Fruit fly (Drosophila melanogaster) whole organism, embryonic: ENCODE results near the gene CG31230.

Experiments
- Aef1 ChIP-seq: fragments of 200-800 bp; sonication (Bioruptor generic); IDR thresholded peaks from 3 replicates; pipeline ENCODE4 v1.3.6; 2022; ENCODE audit warnings: missing biosample characterization, missing genetic modification characterization
- CG1024 ChIP-seq: fragments of 200-800 bp; sonication (Bioruptor generic); IDR thresholded peaks from 2 replicates; pipeline ENCODE4 v1.3.6; 2022; ENCODE audit warnings: missing biosample characterization, missing genetic modification characterization
- CG11504 ChIP-seq: fragments of 200-800 bp; sonication (Bioruptor generic); optimal IDR thresholded peaks from 3 replicates; lab custom pipeline; 2019; ENCODE audit warnings: missing biosample characterization, mild to moderate bottlenecking, missing genetic modification characterization, moderate library complexity
- CG12155 ChIP-seq: fragments of 200-800 bp; sonication (Bioruptor generic); optimal IDR thresholded peaks from 3 replicates; lab custom pipeline; 2016; ENCODE audit warnings: missing biosample characterization, missing genetic modification characterization
- CG1603 ChIP-seq: fragments of 200-800 bp; sonication (Bioruptor generic); optimal IDR thresholded peaks from 2 replicates; lab custom pipeline; 2019; ENCODE audit warnings: missing biosample characterization, mild to moderate bottlenecking, missing genetic modification characterization, moderate library complexity
- CG18476 ChIP-seq: fragments of 200-800 bp; sonication (Bioruptor generic); optimal IDR thresholded peaks from 2 replicates; lab custom pipeline; 2016; ENCODE audit warnings: missing biosample characterization, mild to moderate bottlenecking, missing genetic modification characterization
- CG18619 ChIP-seq: fragments of 200-800 bp; sonication (Bioruptor generic); optimal IDR thresholded peaks from 3 replicates; lab custom pipeline; 2017; ENCODE audit warnings: missing biosample characterization, mild to moderate bottlenecking, missing genetic modification characterization
- CG2120 ChIP-seq: fragments of 200-800 bp; sonication (Bioruptor generic); optimal IDR thresholded peaks from 3 replicates; lab custom pipeline; 2016; ENCODE audit warnings: missing biosample characterization, missing genetic modification characterization
- CG31224 ChIP-seq: fragments of 200-800 bp; sonication (Bioruptor generic); IDR thresholded peaks from 2 replicates; pipeline ENCODE4 v1.3.6; 2022; ENCODE audit warnings: missing biosample characterization, missing genetic modification characterization
- CG42726 ChIP-seq: fragments of 200-800 bp; sonication (Bioruptor generic); IDR thresholded peaks from 2 replicates; pipeline ENCODE4 v1.3.6; 2022; ENCODE audit warnings: missing biosample characterization, missing genetic modification characterization; ENCODE audit not compliant: partially characterized antibody
- CG6854 ChIP-seq: fragments of 200-800 bp; sonication (Bioruptor generic); optimal IDR thresholded peaks from 3 replicates; lab custom pipeline; 2017; ENCODE audit warnings: missing biosample characterization, mild to moderate bottlenecking, missing genetic modification characterization
- CG7357 ChIP-seq: fragments of 200-800 bp; sonication (Bioruptor generic); IDR thresholded peaks from 3 replicates; pipeline ENCODE4 v1.3.6; 2022; ENCODE audit warnings: missing biosample characterization, missing genetic modification characterization
- CG8388 ChIP-seq: fragments of 200-800 bp; sonication (Bioruptor generic); optimal IDR thresholded peaks from 2 replicates; lab custom pipeline; 2019; ENCODE audit warnings: missing biosample characterization, mild to moderate bottlenecking, missing genetic modification characterization, moderate library complexity
- CG8478 ChIP-seq: fragments of >200 bp; optimal IDR thresholded peaks from 2 replicates; lab custom pipeline; 2018
- CG9797 ChIP-seq: fragments of 200-800 bp; sonication (Bioruptor generic); optimal IDR thresholded peaks from 3 replicates; lab custom pipeline; 2018; ENCODE audit warnings: missing biosample characterization, mild to moderate bottlenecking, missing genetic modification characterization
- CrebB ChIP-seq: fragments of 200-800 bp; sonication (Bioruptor generic); optimal IDR thresholded peaks from 3 replicates; lab custom pipeline; 2018; ENCODE audit warnings: missing biosample characterization, mild to moderate bottlenecking, missing genetic modification characterization
- D19B ChIP-seq: fragments of 200-800 bp; sonication (Bioruptor generic); optimal IDR thresholded peaks from 2 replicates; lab custom pipeline; 2017; ENCODE audit warnings: missing biosample characterization, mild to moderate bottlenecking, missing genetic modification characterization
- Dp ChIP-seq: fragments of 200-800 bp; sonication (Bioruptor generic); optimal IDR thresholded peaks from 2 replicates; lab custom pipeline; 2018; ENCODE audit warnings: missing biosample characterization, mild to moderate bottlenecking, missing genetic modification characterization, moderate library complexity
- E2f2 ChIP-seq: fragments of 200-800 bp; sonication (Bioruptor generic); IDR thresholded peaks from 2 replicates; pipeline ENCODE4 v1.3.6; 2022; ENCODE audit warnings: missing biosample characterization, missing genetic modification characterization
- H2.0 ChIP-seq: fragments of 200-800 bp; sonication (Bioruptor generic); IDR thresholded peaks from 2 replicates; pipeline ENCODE4 v1.3.6; 2022; ENCODE audit warnings: missing biosample characterization, missing genetic modification characterization
- Hr51 ChIP-seq, 2 experiments: fragments of 200-800 bp; sonication (Bioruptor generic); optimal IDR thresholded peaks; 2 replicates in 1 of 2; 3 replicates in 1 of 2; lab custom pipeline; 2016 to 2018; ENCODE audit warnings: missing biosample characterization in 2 of 2, missing genetic modification characterization in 2 of 2, mild to moderate bottlenecking in 1 of 2, moderate library complexity in 1 of 2
- Hr78 ChIP-seq, 2 experiments: fragments of 200-800 bp in 1 of 2; fragments of >200 bp in 1 of 2; sonication (Bioruptor generic) in 1 of 2; optimal IDR thresholded peaks; 2 replicates each; lab custom pipeline; 2017 to 2019; ENCODE audit warnings: missing biosample characterization in 2 of 2, missing genetic modification characterization in 2 of 2, mild to moderate bottlenecking in 1 of 2, moderate library complexity in 1 of 2
- Jarid2 ChIP-seq: fragments of 200-800 bp; sonication (Bioruptor generic); optimal IDR thresholded peaks from 3 replicates; lab custom pipeline; 2017; ENCODE audit warnings: mild to moderate bottlenecking, missing biosample characterization, missing genetic modification reagents, missing genetic modification characterization
- Lhr ChIP-seq: fragments of 200-800 bp; sonication (Bioruptor generic); optimal IDR thresholded peaks from 3 replicates; lab custom pipeline; 2017; ENCODE audit warnings: mild to moderate bottlenecking, missing biosample characterization, missing genetic modification reagents, missing genetic modification characterization
- Lpt ChIP-seq: fragments of >200 bp; optimal IDR thresholded peaks from 2 replicates; lab custom pipeline; 2018; ENCODE audit warnings: missing biosample characterization, missing genetic modification characterization
- Med ChIP-seq: fragments of 200-800 bp; sonication (Bioruptor generic); peaks from one replicate; lab custom pipeline; 2016; ENCODE audit warnings: missing biosample characterization, missing genetic modification characterization, mild to moderate bottlenecking, inconsistent platforms, moderate library complexity
- NC2β ChIP-seq: fragments of 200-800 bp; sonication (Bioruptor generic); optimal IDR thresholded peaks from 2 replicates; lab custom pipeline; 2016; ENCODE audit warnings: missing biosample characterization, missing genetic modification characterization
- Oaz ChIP-seq: fragments of 200-800 bp; sonication (Bioruptor generic); IDR thresholded peaks from 2 replicates; pipeline ENCODE4 v1.3.6; 2022; ENCODE audit warnings: missing biosample characterization, missing genetic modification characterization
- PHDP ChIP-seq: fragments of 200-800 bp; sonication (Bioruptor generic); optimal IDR thresholded peaks from 3 replicates; lab custom pipeline; 2018; ENCODE audit warnings: missing biosample characterization, mild to moderate bottlenecking, missing genetic modification characterization, moderate library complexity
- abd-A ChIP-seq: fragments of 200-800 bp; sonication (Bioruptor generic); optimal IDR thresholded peaks from 3 replicates; lab custom pipeline; 2019; ENCODE audit warnings: missing biosample characterization, mild to moderate bottlenecking, missing genetic modification characterization, moderate library complexity
- cad ChIP-seq: fragments of >200 bp; optimal IDR thresholded peaks from 2 replicates; lab custom pipeline; 2017; ENCODE audit warnings: missing biosample characterization, missing genetic modification characterization
- chinmo ChIP-seq: fragments of 200-800 bp; sonication (Bioruptor generic); IDR thresholded peaks from 4 replicates; pipeline ENCODE4 v1.3.6; 2022; ENCODE audit warnings: missing biosample characterization, missing genetic modification characterization; ENCODE audit not compliant: partially characterized antibody
- crp ChIP-seq, 2 experiments: fragments of 200-800 bp; sonication (Bioruptor generic); optimal IDR thresholded peaks; 2 replicates in 1 of 2; 3 replicates in 1 of 2; lab custom pipeline; 2017; ENCODE audit warnings: missing biosample characterization in 2 of 2, missing genetic modification characterization in 2 of 2, mild to moderate bottlenecking in 1 of 2, moderate library complexity in 1 of 2
- dan ChIP-seq: fragments of 200-800 bp; sonication (Bioruptor generic); IDR thresholded peaks from 2 replicates; pipeline ENCODE4 v1.3.6; 2022; ENCODE audit warnings: missing biosample characterization, missing genetic modification characterization
- ewg ChIP-seq: fragments of 200-800 bp; sonication (Bioruptor generic); optimal IDR thresholded peaks from 3 replicates; lab custom pipeline; 2017; ENCODE audit warnings: mild to moderate bottlenecking, missing biosample characterization, missing genetic modification reagents, missing genetic modification characterization
- fd3F ChIP-seq: fragments of 200-800 bp; sonication (Bioruptor generic); optimal IDR thresholded peaks from 2 replicates; lab custom pipeline; 2018; ENCODE audit warnings: missing biosample characterization, mild to moderate bottlenecking, missing genetic modification characterization, moderate library complexity
- fru ChIP-seq: fragments of >200 bp; optimal IDR thresholded peaks from 2 replicates; lab custom pipeline; 2017
- gsb ChIP-seq: fragments of 200-800 bp; sonication (Bioruptor generic); IDR thresholded peaks from 2 replicates; pipeline ENCODE4 v1.3.6; 2022; ENCODE audit warnings: missing biosample characterization, missing genetic modification characterization
- kah ChIP-seq: fragments of 200-800 bp; sonication (Bioruptor generic); optimal IDR thresholded peaks from 2 replicates; lab custom pipeline; 2018; ENCODE audit warnings: missing biosample characterization, mild to moderate bottlenecking, missing genetic modification characterization
- org-1 ChIP-seq: fragments of 200-800 bp; sonication (Bioruptor generic); optimal IDR thresholded peaks from 2 replicates; lab custom pipeline; 2017; ENCODE audit warnings: missing biosample characterization, missing genetic modification characterization
- psq ChIP-seq: fragments of 200-800 bp; sonication (Bioruptor generic); optimal IDR thresholded peaks from 2 replicates; lab custom pipeline; 2017; ENCODE audit warnings: missing biosample characterization, missing genetic modification characterization
- pum ChIP-seq: fragments of 200-800 bp; sonication (Bioruptor generic); optimal IDR thresholded peaks from 2 replicates; lab custom pipeline; 2016; ENCODE audit warnings: missing biosample characterization, missing genetic modification characterization
- schlank ChIP-seq: fragments of 200-800 bp; sonication (Bioruptor generic); optimal IDR thresholded peaks from 2 replicates; lab custom pipeline; 2018; ENCODE audit warnings: missing biosample characterization, mild to moderate bottlenecking, missing genetic modification characterization
- tgo ChIP-seq: fragments of 200-800 bp; sonication (Bioruptor generic); IDR thresholded peaks from 3 replicates; pipeline ENCODE4 v1.3.6; 2022; ENCODE audit warnings: missing biosample characterization, missing genetic modification characterization
- trh ChIP-seq: fragments of 200-800 bp; sonication (Bioruptor generic); optimal IDR thresholded peaks from 2 replicates; lab custom pipeline; 2016; ENCODE audit warnings: missing biosample characterization, missing genetic modification characterization

The CG31230 gene

dm6 chr3R:18681054-18681453 lies 9.6 kb downstream of the CG31230 start:
- no peak for TF ChIP-seq CG2120 (GFP tag; lab: Kevin White, UChicago)
- no peak for TF ChIP-seq CG6854 (GFP tag; lab: Kevin White, UChicago)
- peak; percentile 12 for TF ChIP-seq CG8478 (lab: Kevin White, UChicago)
- TF ChIP-seq Aef1, result no peak
- no peak for TF ChIP-seq PHDP (tag; lab: Kevin White, UChicago)
- no peak for TF ChIP-seq CG1024 (GFP tag; lab: Robert Waterston, UW)
- TF ChIP-seq CG31224 (GFP tag; lab: Robert Waterston, UW), result 0 out of 2 replicates have a peak, but pooled peaks have one; percentile 14
- TF ChIP-seq Lpt, result no peak
- TF ChIP-seq Hr51 (GFP tag; optimal IDR thresholded peaks at IDR 0.05; lab: Kevin White, UChicago), result no peak
- no peak for TF ChIP-seq H2.0
- TF ChIP-seq CG18476 (GFP tag; lab: Kevin White, UChicago), result no peak
- TF ChIP-seq schlank, result no peak
- TF ChIP-seq cad (GFP tag; lab: Kevin White, UChicago), result no peak
- no peak for TF ChIP-seq Hr78 (GFP tag; optimal IDR thresholded peaks at IDR 0.05; lab: Kevin White, UChicago)
- no peak for TF ChIP-seq Lhr (GFP tag; lab: Kevin White, UChicago)
- TF ChIP-seq E2f2 (GFP tag; lab: Robert Waterston, UW), result peak; percentile 51
- TF ChIP-seq NC2β (GFP tag; lab: Kevin White, UChicago), result no peak
- TF ChIP-seq chinmo, result 0 out of 4 replicates have a peak, but pooled peaks have one; percentile 38
- TF ChIP-seq Dp (GFP tag; lab: Kevin White, UChicago), result peak; percentile 2
- TF ChIP-seq fd3F, result no peak
- peak; percentile 73 for TF ChIP-seq Med (GFP tag; lab: Kevin White, UChicago)
- no peak for TF ChIP-seq trh (GFP tag; lab: Kevin White, UChicago)
- no peak for TF ChIP-seq crp (GFP tag; optimal IDR thresholded peaks at IDR 0.05; lab: Kevin White, UChicago)
- no peak for TF ChIP-seq Oaz (GFP tag; lab: Robert Waterston, UW)
- no peak for TF ChIP-seq dan (GFP tag; lab: Robert Waterston, UW)
- no peak for TF ChIP-seq CG7357
- no peak for TF ChIP-seq tgo
- peak; percentile 26 for TF ChIP-seq ewg (GFP tag; lab: Kevin White, UChicago)
- TF ChIP-seq CG1603 (tag; lab: Kevin White, UChicago), result no peak
- TF ChIP-seq gsb (GFP tag; lab: Robert Waterston, UW), result no peak
- TF ChIP-seq CG42726 (GFP tag; lab: Robert Waterston, UW), result no peak
- no peak for TF ChIP-seq CG9797 (GFP tag; lab: Kevin White, UChicago)
- TF ChIP-seq CG11504 (tag; lab: Kevin White, UChicago), result no peak
- no peak for TF ChIP-seq D19B (GFP tag; lab: Kevin White, UChicago)
- TF ChIP-seq CG18619 (GFP tag; lab: Kevin White, UChicago), result no peak
- TF ChIP-seq pum (GFP tag; lab: Kevin White, UChicago), result no peak
- no peak for TF ChIP-seq psq (GFP tag; lab: Kevin White, UChicago)
- TF ChIP-seq Jarid2, result no peak
- no peak for TF ChIP-seq org-1 (GFP tag; lab: Kevin White, UChicago)

- TF ChIP-seq CG8388 (GFP tag; lab: Kevin White, UChicago) (no peak), fru (lab: Kevin White, UChicago) (no peak), CrebB (tag; lab: Kevin White, UChicago) (no peak), kah (GFP tag; lab: Kevin White, UChicago) (no peak), CG12155 (no peak), abd-A (tag; lab: Kevin White, UChicago) (no peak)
These were observed 21.1 kb downstream of the CG31230 start, which contains the start of gene Muc91C for dm6 chr3R:18692619-18693018. Gene Muc91C (minus strand): TSS chr3R:18692719.
